Fruit fly (Drosophila melanogaster) whole organism: Measurements from ENCODE around the gene endos.

Source experiments
- CG8478 ChIP-seq: fragments of >200 bp; optimal IDR thresholded peaks from 2 replicates; lab custom pipeline; 2018; ENCODE audit warnings: inconsistent platforms
- Dll ChIP-seq: fragments of >200 bp; optimal IDR thresholded peaks from 2 replicates; lab custom pipeline; 2017
- EcR ChIP-seq, 2 experiments: fragments of >200 bp; optimal IDR thresholded peaks; 2 replicates each; lab custom pipeline; 2017; ENCODE audit warnings: missing biosample characterization in 2 of 2, missing genetic modification characterization in 2 of 2, missing genetic modification reagents in 2 of 2
- pan ChIP-seq: fragments of >200 bp; optimal IDR thresholded peaks from 2 replicates; lab custom pipeline; 2017
- psq ChIP-seq: fragments of >200 bp; optimal IDR thresholded peaks from 2 replicates; lab custom pipeline; 2017
- usp ChIP-seq: fragments of >200 bp; optimal IDR thresholded peaks from 2 replicates; lab custom pipeline; 2017; ENCODE audit warnings: missing biosample characterization, missing genetic modification characterization, mixed read lengths

DNA sequence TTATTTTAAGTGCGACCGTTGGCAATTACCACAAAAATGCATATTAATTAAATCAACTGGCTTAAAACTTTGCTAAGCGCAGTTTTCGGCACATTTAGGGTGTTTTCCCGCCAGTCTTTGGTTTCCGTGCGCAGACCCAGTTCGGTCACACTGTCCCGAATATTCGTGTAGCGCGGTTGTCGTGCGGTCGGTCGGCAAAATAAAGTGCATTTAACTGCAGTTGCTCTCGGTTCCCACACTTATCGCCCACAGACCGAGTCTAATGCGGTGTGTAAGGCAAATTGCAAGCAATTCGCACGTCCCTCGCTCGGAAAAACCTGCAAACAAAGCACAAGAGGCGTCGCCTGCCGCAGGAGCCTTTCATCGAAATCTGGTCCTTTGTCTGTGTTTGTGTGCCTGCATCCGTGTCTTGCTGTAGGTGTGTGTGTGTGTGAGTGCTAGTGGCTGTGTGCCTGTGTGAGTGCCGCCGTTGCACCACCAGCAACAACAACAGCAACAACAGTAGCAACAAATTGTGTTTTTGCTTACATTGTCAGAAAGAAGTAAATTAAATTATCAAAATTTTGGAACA is 21.7 kb upstream of the endos start, which contains the start of the genes CG13484 and Frl:
- no peak for TF ChIP-seq CG8478 (lab: Kevin White, UChicago)
- TF ChIP-seq usp: no peak
- no peak for TF ChIP-seq Dll (lab: Kevin White, UChicago)
- no peak for TF ChIP-seq EcR (GFP tag; optimal IDR thresholded peaks at IDR 0.05; lab: Kevin White, UChicago)
- TF ChIP-seq psq (lab: Kevin White, UChicago): no peak
- no peak for TF ChIP-seq pan (lab: Kevin White, UChicago)
